Worm (Caenorhabditis elegans): ENCODE data around the gene srv-1.

ce11 chrIII:6816930-6817329 lies 33.3 kb upstream of the srv-1 start, which contains the start of gene F28F5.4:
- TF ChIP-seq lin-32 (GFP tag; optimal IDR thresholded peaks at IDR 0.05) (no peak), nhr-237 (tag; optimal IDR thresholded peaks at IDR 0.05) (no peak), hlh-1 (tag; optimal IDR thresholded peaks at IDR 0.05) (no peak), tbx-8 (GFP tag; optimal IDR thresholded peaks at IDR 0.05) (no peak), unc-62 (GFP tag; optimal IDR thresholded peaks at IDR 0.05) (no peak), elt-1 (tag; optimal IDR thresholded peaks at IDR 0.05; ENCODE audit: borderline replicate concordance, insufficient read depth) (no peak), bed-3 (GFP tag; optimal IDR thresholded peaks at IDR 0.05) (no peak)

Measured in whole organism, mixed stage, embryonic.